Fruit fly (Drosophila melanogaster) Kc167 (cell line): ENCODE measurements around the gene Cdk5alpha.

ENCODE experiments used
- Sin3A ChIP-seq: fragments of >200 bp; optimal IDR thresholded peaks from 2 replicates; lab custom pipeline; 2018; ENCODE audit warnings: missing external identifiers
- h ChIP-seq: fragments of >200 bp; optimal IDR thresholded peaks from 3 replicates; lab custom pipeline; 2018; ENCODE audit warnings: missing external identifiers

DNA sequence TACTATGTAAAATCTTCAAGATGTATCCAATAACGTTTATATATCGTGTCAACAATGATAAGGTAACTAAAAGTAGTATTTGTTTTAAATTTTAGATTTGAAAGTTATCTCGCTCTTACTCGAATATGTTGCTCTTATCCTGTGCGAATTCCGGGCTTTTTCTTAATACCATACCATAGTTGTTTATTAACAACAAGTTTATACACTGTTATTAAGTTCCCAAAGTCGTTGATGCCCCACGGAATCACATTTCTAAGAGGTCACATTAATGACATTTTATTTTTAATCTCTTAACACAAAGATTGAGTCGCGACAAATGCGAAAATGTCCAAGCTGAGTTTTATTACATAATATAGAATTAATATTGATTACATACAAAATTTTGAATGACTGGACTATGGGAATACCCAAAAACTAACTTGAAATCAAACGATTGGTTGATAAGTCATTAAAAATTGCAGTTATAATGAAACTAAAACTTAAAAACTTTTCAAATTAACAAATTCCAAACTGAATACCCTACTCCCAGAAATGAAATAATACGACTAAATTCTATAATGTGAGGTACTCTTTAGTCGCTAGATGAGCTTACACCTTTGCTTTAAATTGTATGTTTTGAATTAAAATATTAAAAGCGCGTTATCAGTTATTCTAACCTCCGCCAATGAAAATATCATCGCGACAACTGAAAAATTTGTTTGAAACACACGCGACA lies 12.2 kb upstream of the Cdk5alpha start, which contains the start of gene CG5381:
- no peak for TF ChIP-seq h (lab: Kevin White, UChicago)
- no peak for TF ChIP-seq Sin3A (lab: Kevin White, UChicago)
